Fruit fly (Drosophila melanogaster): ENCODE results near the gene JhI-21.

Gene JhI-21

dm6 chr2L:12011682-12012655 lies 43.9 kb downstream of the JhI-21 start (continued):
- peak; percentile 26 for TF ChIP-seq CG8281 (tag; optimal IDR thresholded peaks at IDR 0.05)
- TF ChIP-seq Adf1 (GFP tag; IDR thresholded peaks at IDR 0.05), result no peak
- TF ChIP-seq vnd (GFP tag; IDR thresholded peaks at IDR 0.05; ENCODE audit: partially characterized antibody), result no peak
- peak; percentile 71 for TF ChIP-seq tx (GFP tag; optimal IDR thresholded peaks at IDR 0.05)
- TF ChIP-seq CG11085 (GFP tag; IDR thresholded peaks at IDR 0.05), result no peak
- TF ChIP-seq dmrt99B (tag; optimal IDR thresholded peaks at IDR 0.05), result peak; percentile 72
- peak; percentile 100 for TF ChIP-seq nerfin-1 (tag; optimal IDR thresholded peaks at IDR 0.05)
- peak; percentile 58 for TF ChIP-seq Six4 (GFP tag; optimal IDR thresholded peaks at IDR 0.05)
- peak; percentile 4 for TF ChIP-seq MESR4 (GFP tag; optimal IDR thresholded peaks at IDR 0.05)
- no peak for TF ChIP-seq tio (GFP tag; optimal IDR thresholded peaks at IDR 0.05)
- peak in 1 of 3 experiments; percentile 74 for TF ChIP-seq Stat92E (GFP tag; optimal IDR thresholded peaks at IDR 0.05)
- peak; percentile 66 for TF ChIP-seq btn (GFP tag; optimal IDR thresholded peaks at IDR 0.05)
- TF ChIP-seq CG3726 (GFP tag; IDR thresholded peaks at IDR 0.05), result no peak
- TF ChIP-seq CG10462 (GFP tag; optimal IDR thresholded peaks at IDR 0.05), result no peak
- TF ChIP-seq CG8924 (tag; optimal IDR thresholded peaks at IDR 0.05), result peak; percentile 67
- TF ChIP-seq CG9727 (GFP tag; optimal IDR thresholded peaks at IDR 0.05), result peak; percentile 62
- TF ChIP-seq CG6654 (GFP tag; optimal IDR thresholded peaks at IDR 0.05), result no peak
- TF ChIP-seq gsb-n (tag; optimal IDR thresholded peaks at IDR 0.05), result no peak
- TF ChIP-seq CG10209 (GFP tag; optimal IDR thresholded peaks at IDR 0.05), result peak; percentile 67
- TF ChIP-seq CG31365 (tag; optimal IDR thresholded peaks at IDR 0.05), result peak; percentile 49
- TF ChIP-seq lola (GFP tag; optimal IDR thresholded peaks at IDR 0.05), result no peak
- TF ChIP-seq CG15696 (tag; optimal IDR thresholded peaks at IDR 0.05), result peak; percentile 60
- TF ChIP-seq otp (GFP tag; IDR thresholded peaks at IDR 0.05), result no peak
- TF ChIP-seq CG2120 (GFP tag; optimal IDR thresholded peaks at IDR 0.05), result peak; percentile 88
- TF ChIP-seq CG16815 (GFP tag; optimal IDR thresholded peaks at IDR 0.05), result peak; percentile 12
- peak; percentile 67 for TF ChIP-seq pzg (GFP tag; optimal IDR thresholded peaks at IDR 0.05)
- no peak for TF ChIP-seq zf30C (GFP tag; optimal IDR thresholded peaks at IDR 0.05)
- TF ChIP-seq C15 (GFP tag; IDR thresholded peaks at IDR 0.05), result no peak
- TF ChIP-seq CG15011 (GFP tag; optimal IDR thresholded peaks at IDR 0.05), result peak; percentile 5
- TF ChIP-seq pfk (GFP tag; optimal IDR thresholded peaks at IDR 0.05), result peak; percentile 95
- no peak for TF ChIP-seq psq (GFP tag; optimal IDR thresholded peaks at IDR 0.05)
- peak; percentile 56 for TF ChIP-seq Myb (GFP tag; optimal IDR thresholded peaks at IDR 0.05)
- TF ChIP-seq ssp (GFP tag; IDR thresholded peaks at IDR 0.05), result no peak
- peak; percentile 26 to 63 for TF ChIP-seq bsh (GFP tag; optimal IDR thresholded peaks at IDR 0.05)
- peak; percentile 89 for TF ChIP-seq HLHmδ (GFP tag; optimal IDR thresholded peaks at IDR 0.05)
- TF ChIP-seq CG6813 (GFP tag; optimal IDR thresholded peaks at IDR 0.05), result peak; percentile 85
- TF ChIP-seq CG3847 (GFP tag; IDR thresholded peaks at IDR 0.05), result no peak
- peak; percentile 81 for TF ChIP-seq caup (GFP tag; optimal IDR thresholded peaks at IDR 0.05; ENCODE audit: severe bottlenecking)
- TF ChIP-seq hbn (GFP tag; IDR thresholded peaks at IDR 0.05; ENCODE audit: partially characterized antibody), result no peak
- peak; percentile 13 for TF ChIP-seq CG14965 (GFP tag; optimal IDR thresholded peaks at IDR 0.05; ENCODE audit: borderline replicate concordance)
- no peak for TF ChIP-seq gsb (GFP tag; IDR thresholded peaks at IDR 0.05)
- no peak for TF ChIP-seq sr (GFP tag; IDR thresholded peaks at IDR 0.05)
- no peak for TF ChIP-seq Poxn (GFP tag; IDR thresholded peaks at IDR 0.05)
- TF ChIP-seq stwl (tag; optimal IDR thresholded peaks at IDR 0.05), result peak; percentile 94
- no peak for TF ChIP-seq NFAT (GFP tag; IDR thresholded peaks at IDR 0.05)
- TF ChIP-seq kni (GFP tag; optimal IDR thresholded peaks at IDR 0.05), result peak; percentile 99
- TF ChIP-seq ATbp (GFP tag; optimal IDR thresholded peaks at IDR 0.05), result peak; percentile 66
